Worm (Caenorhabditis elegans): ENCODE results near the gene chpf-1.

Gene chpf-1

DNA sequence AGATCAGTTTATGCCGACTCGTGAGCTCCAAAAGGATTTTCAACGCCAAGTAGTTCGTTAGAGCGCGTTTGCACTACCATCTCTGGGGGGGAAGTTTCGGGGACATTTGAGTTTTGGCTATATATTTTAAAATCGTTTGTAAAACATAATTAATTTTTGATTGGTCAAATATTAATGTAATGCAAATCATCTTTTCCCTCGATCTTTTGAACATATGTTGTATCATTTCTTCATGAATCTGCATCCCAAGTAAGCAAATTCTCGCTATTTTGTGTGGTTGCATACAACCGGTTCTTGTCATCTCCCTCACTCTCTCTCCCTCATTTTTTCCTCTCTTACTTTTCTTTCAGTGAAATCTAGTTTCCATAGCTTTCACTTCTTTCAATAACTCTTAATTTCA lies 25.1 kb downstream of the chpf-1 start:
- TF ChIP-seq W03F9.2 (tag; optimal IDR thresholded peaks at IDR 0.05) (peak; percentile 55), dao-5 (tag; optimal IDR thresholded peaks at IDR 0.05) (no peak), him-1 (tag; optimal IDR thresholded peaks at IDR 0.05) (peak; percentile 40)

ce11 chrV:10174632-10175075 lies 28.6 kb downstream of the chpf-1 start:
- TF ChIP-seq him-1 (tag; optimal IDR thresholded peaks at IDR 0.05) = peak; percentile 95
- no peak for TF ChIP-seq dao-5 (tag; optimal IDR thresholded peaks at IDR 0.05)

DNA sequence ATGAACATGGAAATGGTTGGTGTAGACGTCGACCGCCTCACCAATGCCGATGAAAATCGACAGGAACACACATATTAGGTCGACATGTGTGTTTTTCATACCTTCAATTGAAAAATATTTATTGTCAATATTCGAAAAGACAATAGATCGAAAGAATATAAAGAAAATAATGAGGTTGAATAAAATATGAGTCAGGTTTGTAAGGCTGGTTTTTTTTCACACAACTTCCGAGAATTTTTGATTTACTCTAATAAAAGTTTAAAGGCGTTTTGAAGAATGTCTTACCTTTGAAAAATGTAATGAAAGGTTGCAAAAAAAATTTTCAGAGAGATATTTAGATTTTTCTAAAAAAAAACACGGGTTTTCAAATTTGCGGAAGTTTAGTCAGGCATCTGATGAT lies 29.6 kb downstream of the chpf-1 start, which contains the start of gene egl-3:
egl-3 (minus strand) TSS at position 101 of the 400 bp plus-strand sequence.
- no peak for TF ChIP-seq dao-5 (tag; optimal IDR thresholded peaks at IDR 0.05)
- no peak for TF ChIP-seq W03F9.2 (tag; optimal IDR thresholded peaks at IDR 0.05)
- TF ChIP-seq him-1 (tag; optimal IDR thresholded peaks at IDR 0.05) = no peak

ce11 chrV:10168870-10169269 lies 34.4 kb downstream of the chpf-1 start:
- TF ChIP-seq dao-5 (tag; optimal IDR thresholded peaks at IDR 0.05) = no peak
- TF ChIP-seq W03F9.2 (tag; optimal IDR thresholded peaks at IDR 0.05) = no peak
- TF ChIP-seq him-1 (tag; optimal IDR thresholded peaks at IDR 0.05) = peak; percentile 93

ce11 chrV:10166368-10166767 lies 36.9 kb downstream of the chpf-1 start, which contains the start of gene C51E3.6:
TSS of gene C51E3.6 (minus strand) at chrV:10166468.
- no peak for TF ChIP-seq W03F9.2 (tag; optimal IDR thresholded peaks at IDR 0.05)
- no peak for TF ChIP-seq dao-5 (tag; optimal IDR thresholded peaks at IDR 0.05)
- no peak for TF ChIP-seq him-1 (tag; optimal IDR thresholded peaks at IDR 0.05)

DNA sequence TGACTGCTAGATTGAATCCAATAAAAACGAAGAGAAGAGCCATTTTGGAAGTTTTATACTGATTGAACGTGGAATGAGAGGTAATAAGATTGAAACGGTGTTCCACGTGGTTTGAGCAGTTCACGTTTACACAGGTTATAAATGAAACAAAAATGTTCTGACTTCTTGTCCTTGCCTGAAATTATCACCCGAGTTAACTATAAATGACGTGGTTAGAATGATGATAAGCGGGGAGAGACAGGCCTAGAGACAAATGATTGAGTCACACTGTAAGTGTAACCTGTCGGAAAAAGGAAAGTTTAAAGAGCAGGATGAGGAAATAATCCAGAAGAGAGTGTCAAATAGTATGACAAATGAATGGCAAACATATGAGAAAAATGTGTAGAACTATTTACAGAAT lies 42.3 kb downstream of the chpf-1 start, which contains the start of gene C51E3.10:
C51E3.10 (minus strand) TSS at position 181 of the 400 bp plus-strand sequence.
- TF ChIP-seq dao-5 (tag; optimal IDR thresholded peaks at IDR 0.05) = no peak
- TF ChIP-seq him-1 (tag; optimal IDR thresholded peaks at IDR 0.05) = no peak
- TF ChIP-seq W03F9.2 (tag; optimal IDR thresholded peaks at IDR 0.05) = no peak

DNA sequence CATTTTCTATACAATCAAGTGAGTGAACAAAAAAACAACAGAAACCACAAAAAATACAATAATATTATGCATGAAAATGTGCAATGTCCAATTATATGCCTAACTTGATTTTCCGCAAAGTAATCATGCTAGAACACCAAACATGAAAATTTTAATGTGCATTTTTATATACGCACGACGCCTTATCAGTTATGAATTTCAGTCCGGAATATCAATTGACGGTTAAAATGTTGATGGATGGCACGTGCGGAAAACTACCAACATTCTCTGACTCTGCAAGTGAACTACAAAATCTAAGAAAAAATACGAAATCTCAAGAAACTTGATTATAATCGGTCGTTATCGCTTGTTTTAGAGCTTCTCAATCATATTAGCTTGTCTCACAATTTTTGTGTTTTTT lies 43.3 kb downstream of the chpf-1 start:
- no peak for TF ChIP-seq W03F9.2 (tag; optimal IDR thresholded peaks at IDR 0.05)
- TF ChIP-seq him-1 (tag; optimal IDR thresholded peaks at IDR 0.05) = no peak
- TF ChIP-seq dao-5 (tag; optimal IDR thresholded peaks at IDR 0.05) = no peak

ce11 chrV:10158528-10158927 lies 44.8 kb downstream of the chpf-1 start, which contains the start of gene srsx-30:
TSS of gene srsx-30 (plus strand) at chrV:10158828.
- no peak for TF ChIP-seq W03F9.2 (tag; optimal IDR thresholded peaks at IDR 0.05)
- no peak for TF ChIP-seq him-1 (tag; optimal IDR thresholded peaks at IDR 0.05)
- no peak for TF ChIP-seq dao-5 (tag; optimal IDR thresholded peaks at IDR 0.05)

ce11 chrV:10154698-10155097 lies 48.6 kb downstream of the chpf-1 start, which contains the start of gene srsx-29:
TSS of gene srsx-29 (plus strand) at chrV:10154998.
- TF ChIP-seq W03F9.2 (tag; optimal IDR thresholded peaks at IDR 0.05) (no peak), him-1 (tag; optimal IDR thresholded peaks at IDR 0.05) (no peak), dao-5 (tag; optimal IDR thresholded peaks at IDR 0.05) (no peak)

DNA sequence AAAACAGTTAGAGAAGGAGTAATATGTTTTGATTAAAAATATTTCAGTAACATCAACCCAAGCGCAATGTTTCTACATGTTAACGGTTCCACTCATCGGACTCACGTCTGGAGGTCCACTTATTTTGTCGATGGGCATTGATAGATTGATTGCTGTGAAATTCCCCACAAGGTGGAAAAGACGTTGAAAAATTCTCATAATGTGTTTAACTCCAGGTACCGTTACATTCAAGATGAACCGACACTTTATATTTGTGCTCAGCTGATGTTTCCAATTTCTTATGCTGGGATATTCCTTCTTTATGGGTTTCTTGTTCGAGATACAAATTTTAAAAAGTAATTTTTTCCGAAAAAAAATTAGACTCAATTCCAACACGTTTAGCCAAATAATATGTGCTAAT lies 50.2 kb downstream of the chpf-1 start:
- no peak for TF ChIP-seq W03F9.2 (tag; optimal IDR thresholded peaks at IDR 0.05)
- no peak for TF ChIP-seq him-1 (tag; optimal IDR thresholded peaks at IDR 0.05)
- TF ChIP-seq dao-5 (tag; optimal IDR thresholded peaks at IDR 0.05) = no peak
